Fruit fly (Drosophila melanogaster): ENCODE data around the gene Hmr.
A peak's percentile ranks its signal among the peaks of the same experiment; 100 is the strongest.

Gene Hmr

dm6 chrX:10547070-10547856, 48.4 kb downstream of the Hmr start:
- TF ChIP-seq EcR (GFP tag; optimal IDR thresholded peaks at IDR 0.05) (no peak), CG8478 (optimal IDR thresholded peaks at IDR 0.05) (no peak), usp (GFP tag; optimal IDR thresholded peaks at IDR 0.05) (no peak), Dll (optimal IDR thresholded peaks at IDR 0.05) (no peak), psq (optimal IDR thresholded peaks at IDR 0.05) (no peak), pan (optimal IDR thresholded peaks at IDR 0.05) (no peak)

- TF ChIP-seq pan (optimal IDR thresholded peaks at IDR 0.05): no peak
- no peak for TF ChIP-seq EcR (GFP tag; optimal IDR thresholded peaks at IDR 0.05)
- no peak for TF ChIP-seq usp (GFP tag; optimal IDR thresholded peaks at IDR 0.05)
- no peak for TF ChIP-seq psq (optimal IDR thresholded peaks at IDR 0.05)
- no peak for TF ChIP-seq CG8478 (optimal IDR thresholded peaks at IDR 0.05)
- peak; percentile 96 for TF ChIP-seq Dll (optimal IDR thresholded peaks at IDR 0.05)
Measured at dm6 chrX:10546631-10547030, 49.0 kb downstream of the Hmr start.

dm6 chrX:10546034-10546433, 49.6 kb downstream of the Hmr start:
- TF ChIP-seq psq (optimal IDR thresholded peaks at IDR 0.05) (no peak), EcR (GFP tag; optimal IDR thresholded peaks at IDR 0.05) (no peak), CG8478 (optimal IDR thresholded peaks at IDR 0.05) (no peak), Dll (optimal IDR thresholded peaks at IDR 0.05) (no peak), pan (optimal IDR thresholded peaks at IDR 0.05) (no peak), usp (GFP tag; optimal IDR thresholded peaks at IDR 0.05) (no peak)

dm6 chrX:10544287-10544686, 51.4 kb downstream of the Hmr start:
- TF ChIP-seq usp (GFP tag; optimal IDR thresholded peaks at IDR 0.05) (no peak), EcR (GFP tag; optimal IDR thresholded peaks at IDR 0.05) (no peak), pan (optimal IDR thresholded peaks at IDR 0.05) (no peak)

- TF ChIP-seq pan (optimal IDR thresholded peaks at IDR 0.05) (no peak), usp (GFP tag; optimal IDR thresholded peaks at IDR 0.05) (no peak)
Measured at dm6 chrX:10543303-10543702, 52.4 kb downstream of the Hmr start.
